Fruit fly (Drosophila melanogaster): Measurements from ENCODE around the gene sip2.
A peak's percentile ranks its signal among the peaks of the same experiment; 100 is the strongest.

sip2 gene

DNA sequence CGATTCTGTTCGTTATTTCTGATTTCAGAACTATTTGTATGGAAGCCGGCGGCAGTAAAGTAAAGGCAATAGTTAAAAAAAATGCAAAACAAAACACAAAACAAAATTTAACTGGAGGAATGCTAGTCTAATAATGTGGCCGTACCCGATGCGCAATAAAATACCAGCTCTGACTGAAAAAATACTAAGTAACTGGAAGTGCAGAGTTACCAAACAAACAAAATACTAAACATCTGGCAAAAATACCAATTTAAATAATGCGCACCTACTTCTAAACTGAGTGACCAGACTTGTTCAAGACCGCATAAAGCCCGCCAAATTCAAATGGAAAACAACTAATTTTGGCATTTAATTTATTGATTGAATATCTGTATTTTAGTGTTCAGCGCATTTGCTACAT is 49.9 kb downstream of the sip2 start, which contains the start of gene Wee1 (continued):
- no peak for TF ChIP-seq CG4707 (GFP tag; optimal IDR thresholded peaks at IDR 0.05)
- no peak for TF ChIP-seq CG3995 (GFP tag; optimal IDR thresholded peaks at IDR 0.05)
- peak in 1 of 2 experiments; percentile 7 for TF ChIP-seq crp (GFP tag; optimal IDR thresholded peaks at IDR 0.05)
- no peak for TF ChIP-seq Adf1 (GFP tag; IDR thresholded peaks at IDR 0.05)
- TF ChIP-seq CG1602 (GFP tag; optimal IDR thresholded peaks at IDR 0.05) = no peak
- TF ChIP-seq lov (optimal IDR thresholded peaks at IDR 0.05) = no peak
- no peak for TF ChIP-seq lov (GFP tag; IDR thresholded peaks at IDR 0.05)
- TF ChIP-seq Six4 (GFP tag; optimal IDR thresholded peaks at IDR 0.05) = no peak
- TF ChIP-seq nau (GFP tag; optimal IDR thresholded peaks at IDR 0.05) = no peak
- no peak for TF ChIP-seq Awh (GFP tag; IDR thresholded peaks at IDR 0.05)
- TF ChIP-seq dm (GFP tag; optimal IDR thresholded peaks at IDR 0.05) = peak; percentile 52
- no peak for TF ChIP-seq gro (GFP tag; optimal IDR thresholded peaks at IDR 0.05)
- TF ChIP-seq Tbp (GFP tag; optimal IDR thresholded peaks at IDR 0.05) = no peak
- TF ChIP-seq D (optimal IDR thresholded peaks at IDR 0.05) = no peak
- no peak for TF ChIP-seq D (GFP tag; optimal IDR thresholded peaks at IDR 0.05)
- no peak for TF ChIP-seq CG17912 (GFP tag; optimal IDR thresholded peaks at IDR 0.05)
- no peak for TF ChIP-seq stc (GFP tag; IDR thresholded peaks at IDR 0.05)
- TF ChIP-seq CG6765 (GFP tag; optimal IDR thresholded peaks at IDR 0.05) = no peak
- no peak for TF ChIP-seq CG10654 (GFP tag; optimal IDR thresholded peaks at IDR 0.05)
- TF ChIP-seq CG2116 (GFP tag; optimal IDR thresholded peaks at IDR 0.05) = peak; percentile 63
- 0 out of 4 replicates have a peak, but pooled peaks have one; percentile 15 for TF ChIP-seq Dll (GFP tag; IDR thresholded peaks at IDR 0.05; ENCODE audit: partially characterized antibody)
- TF ChIP-seq Doc3 (GFP tag; IDR thresholded peaks at IDR 0.05; ENCODE audit: partially characterized antibody) = no peak
- TF ChIP-seq Scr (GFP tag; IDR thresholded peaks at IDR 0.05; ENCODE audit: partially characterized antibody) = no peak
- no peak for TF ChIP-seq maf-S (GFP tag; optimal IDR thresholded peaks at IDR 0.05)
- TF ChIP-seq Sox100B (GFP tag; optimal IDR thresholded peaks at IDR 0.05) = no peak
- TF ChIP-seq CG6175 (GFP tag; IDR thresholded peaks at IDR 0.05) = no peak
- no peak for TF ChIP-seq CG3726 (GFP tag; IDR thresholded peaks at IDR 0.05)
- TF ChIP-seq CG17802 (tag; optimal IDR thresholded peaks at IDR 0.05) = no peak
- no peak for TF ChIP-seq CG13123 (GFP tag; optimal IDR thresholded peaks at IDR 0.05)
- no peak for TF ChIP-seq Trl (optimal IDR thresholded peaks at IDR 0.05)
- TF ChIP-seq Trl (GFP tag; optimal IDR thresholded peaks at IDR 0.05) = no peak
- no peak for TF ChIP-seq CG10274 (GFP tag; optimal IDR thresholded peaks at IDR 0.05)
- TF ChIP-seq D19B (GFP tag; optimal IDR thresholded peaks at IDR 0.05) = no peak
- no peak for TF ChIP-seq so (GFP tag; IDR thresholded peaks at IDR 0.05)
- no peak for TF ChIP-seq Xrp1 (GFP tag; IDR thresholded peaks at IDR 0.05)
- TF ChIP-seq Side (GFP tag; optimal IDR thresholded peaks at IDR 0.05) = no peak
- TF ChIP-seq CG3163 (GFP tag; optimal IDR thresholded peaks at IDR 0.05) = no peak
- no peak for TF ChIP-seq trh (GFP tag; optimal IDR thresholded peaks at IDR 0.05)
- no peak for TF ChIP-seq kah (GFP tag; optimal IDR thresholded peaks at IDR 0.05)
- no peak for TF ChIP-seq Ssrp (tag; optimal IDR thresholded peaks at IDR 0.05)
- TF ChIP-seq pros (GFP tag; optimal IDR thresholded peaks at IDR 0.05) = no peak
- TF ChIP-seq HmgD (GFP tag; optimal IDR thresholded peaks at IDR 0.05) = no peak
- peak; percentile 40 for TF ChIP-seq CG33213 (GFP tag; optimal IDR thresholded peaks at IDR 0.05)
- TF ChIP-seq CG6683 (GFP tag; optimal IDR thresholded peaks at IDR 0.05) = no peak
- no peak for TF ChIP-seq pum (GFP tag; optimal IDR thresholded peaks at IDR 0.05)
- TF ChIP-seq CG30020 (tag; optimal IDR thresholded peaks at IDR 0.05) = peak; percentile 28
- no peak for TF ChIP-seq CG9437 (GFP tag; optimal IDR thresholded peaks at IDR 0.05)
- TF ChIP-seq CG17829 (tag; optimal IDR thresholded peaks at IDR 0.05) = peak; percentile 50
- TF ChIP-seq ems (GFP tag; optimal IDR thresholded peaks at IDR 0.05) = no peak
- no peak for TF ChIP-seq CG9817 (tag; optimal IDR thresholded peaks at IDR 0.05)
- peak; percentile 56 for TF ChIP-seq stwl (tag; optimal IDR thresholded peaks at IDR 0.05)
- no peak for TF ChIP-seq CG10321 (GFP tag; IDR thresholded peaks at IDR 0.05)
- no peak for TF ChIP-seq Dref (GFP tag; IDR thresholded peaks at IDR 0.05)

Measured in whole organism, embryonic.